Worm (Caenorhabditis elegans) whole organism, L1 larva: ENCODE measurements around the gene pap-2.
A peak's percentile ranks its signal among the peaks of the same experiment; 100 is the strongest.

Experiments
- C04F5.9 ChIP-seq: sonication (generic microtip); optimal IDR thresholded peaks from 2 replicates; lab custom pipeline; 2016; ENCODE audit warnings: missing genetic modification characterization, missing compliant biosample characterization
- C16A3.4 ChIP-seq: fragments of 150-350 bp; optimal IDR thresholded peaks from 2 replicates; lab custom pipeline; 2014; ENCODE audit warnings: missing biosample characterization, missing genetic modification characterization
- blmp-1 ChIP-seq: fragments of 150-350 bp; optimal IDR thresholded peaks from 2 replicates; lab custom pipeline; 2014; ENCODE audit warnings: missing biosample characterization, missing genetic modification characterization
- ceh-63 ChIP-seq: fragments of 200-800 bp; sonication (Bioruptor generic); optimal IDR thresholded peaks from 2 replicates; lab custom pipeline; 2018; ENCODE audit warnings: mild to moderate bottlenecking, missing genetic modification characterization, missing compliant biosample characterization
- ceh-8 ChIP-seq: fragments of 200-800 bp; sonication (Bioruptor generic); optimal IDR thresholded peaks from 2 replicates; lab custom pipeline; 2018; ENCODE audit warnings: mild to moderate bottlenecking, missing genetic modification characterization, moderate library complexity, missing compliant biosample characterization
- ceh-82 ChIP-seq, 3 experiments: fragments of 150-350 bp in 1 of 3; sonication (generic microtip) in 2 of 3; optimal IDR thresholded peaks; 2 replicates each; lab custom pipeline; 2014 to 2017; ENCODE audit warnings: missing biosample characterization in 3 of 3, missing genetic modification characterization in 3 of 3
- ces-1 ChIP-seq: fragments of 150-350 bp; optimal IDR thresholded peaks from 2 replicates; lab custom pipeline; 2014; ENCODE audit warnings: missing biosample characterization, missing genetic modification reagents, missing genetic modification characterization
- dpl-1 ChIP-seq, 3 experiments: fragments of 150-350 bp in 2 of 3; sonication (generic microtip) in 1 of 3; optimal IDR thresholded peaks; 2 replicates each; lab custom pipeline; 2014 to 2017; ENCODE audit warnings: missing biosample characterization in 3 of 3, missing genetic modification characterization in 3 of 3, missing genetic modification reagents in 3 of 3
- dsc-1 ChIP-seq: sonication (generic microtip); optimal IDR thresholded peaks from 2 replicates; lab custom pipeline; 2016; ENCODE audit warnings: mild to moderate bottlenecking, missing genetic modification characterization, missing compliant biosample characterization
- egl-13 ChIP-seq: sonication (generic microtip); optimal IDR thresholded peaks from 2 replicates; lab custom pipeline; 2016; ENCODE audit warnings: missing genotype, missing genetic modification reagents, missing genetic modification characterization, missing compliant biosample characterization
- egl-27 ChIP-seq, 2 experiments: fragments of 150-350 bp in 1 of 2; sonication (generic microtip); optimal IDR thresholded peaks; 3 replicates each; lab custom pipeline; 2017 to 2018; ENCODE audit warnings: missing biosample characterization in 2 of 2, missing genetic modification characterization in 2 of 2, missing genetic modification reagents in 2 of 2
- elt-2 ChIP-seq: sonication (generic microtip); optimal IDR thresholded peaks from 2 replicates; lab custom pipeline; 2016; ENCODE audit warnings: missing genetic modification characterization, mild to moderate bottlenecking, inconsistent platforms, missing compliant biosample characterization, missing genetic modification reagents
- fkh-10 ChIP-seq: sonication (generic microtip); optimal IDR thresholded peaks from 2 replicates; lab custom pipeline; 2017; ENCODE audit warnings: missing biosample characterization, missing genetic modification reagents, missing genetic modification characterization
- fkh-4 ChIP-seq: sonication (generic microtip); optimal IDR thresholded peaks from 2 replicates; lab custom pipeline; 2016; ENCODE audit warnings: missing compliant biosample characterization, missing genetic modification characterization, borderline replicate concordance
- fkh-8 ChIP-seq: sonication (generic microtip); optimal IDR thresholded peaks from 2 replicates; lab custom pipeline; 2016; ENCODE audit warnings: mild to moderate bottlenecking, missing genetic modification characterization, missing compliant biosample characterization
- fos-1 ChIP-seq: fragments of 150-350 bp; optimal IDR thresholded peaks from 2 replicates; lab custom pipeline; 2014; ENCODE audit warnings: missing biosample characterization, missing genetic modification characterization
- grh-1 ChIP-seq: fragments of 200-800 bp; sonication (Bioruptor generic); IDR thresholded peaks from 2 replicates; pipeline ENCODE4 v1.3.6; 2022; ENCODE audit warnings: missing genetic modification reagents, missing genetic modification characterization, missing compliant biosample characterization
- hlh-17 ChIP-seq: fragments of 200-800 bp; sonication (Bioruptor generic); optimal IDR thresholded peaks from 2 replicates; lab custom pipeline; 2018; ENCODE audit warnings: missing genetic modification characterization, mild to moderate bottlenecking, missing compliant biosample characterization, moderate library complexity, borderline replicate concordance
- hpl-2 ChIP-seq: fragments of 150-350 bp; optimal IDR thresholded peaks from 2 replicates; lab custom pipeline; 2014; ENCODE audit warnings: missing biosample characterization, missing genetic modification reagents, missing genetic modification characterization
- lin-13 ChIP-seq: fragments of 150-350 bp; optimal IDR thresholded peaks from 2 replicates; lab custom pipeline; 2014; ENCODE audit warnings: missing biosample characterization, missing genetic modification reagents, missing genetic modification characterization
- lin-14 ChIP-seq: fragments of 200-800 bp; sonication (Bioruptor generic); optimal IDR thresholded peaks from 2 replicates; lab custom pipeline; 2018; ENCODE audit warnings: mild to moderate bottlenecking, missing genetic modification characterization, moderate library complexity, missing compliant biosample characterization
- lin-15B ChIP-seq: fragments of 150-350 bp; sonication (generic microtip); optimal IDR thresholded peaks from 3 replicates; lab custom pipeline; 2014; ENCODE audit warnings: missing biosample characterization, missing genetic modification characterization
- lin-35 ChIP-seq, 2 experiments: fragments of 150-350 bp; optimal IDR thresholded peaks; 2 replicates each; lab custom pipeline; 2014; ENCODE audit warnings: missing biosample characterization in 2 of 2, missing genetic modification characterization in 2 of 2, missing genetic modification reagents in 2 of 2
- lin-39 ChIP-seq: fragments of 150-350 bp; optimal IDR thresholded peaks from 2 replicates; lab custom pipeline; 2014; ENCODE audit warnings: missing biosample characterization, missing genetic modification reagents, missing genetic modification characterization
- lir-3 ChIP-seq: sonication (generic microtip); optimal IDR thresholded peaks from 2 replicates; lab custom pipeline; 2016; ENCODE audit warnings: mild to moderate bottlenecking, missing genetic modification characterization, moderate library complexity, missing compliant biosample characterization; ENCODE audit not compliant: poor library complexity
- lsy-2 ChIP-seq, 2 experiments: fragments of 150-350 bp; optimal IDR thresholded peaks; 2 replicates each; lab custom pipeline; 2014; ENCODE audit warnings: missing biosample characterization in 2 of 2, missing genetic modification characterization in 2 of 2
- mep-1 ChIP-seq: fragments of 150-350 bp; optimal IDR thresholded peaks from 2 replicates; lab custom pipeline; 2014; ENCODE audit warnings: missing biosample characterization, missing genetic modification characterization
- nhr-12 ChIP-seq: sonication (generic microtip); optimal IDR thresholded peaks from 2 replicates; lab custom pipeline; 2017; ENCODE audit warnings: missing biosample characterization, missing genetic modification characterization
- nhr-19 ChIP-seq: fragments of 200-800 bp; sonication (Bioruptor generic); conservative IDR thresholded peaks from 2 replicates; pipeline ENCODE4 v1.3.6; 2022; ENCODE audit warnings: missing genetic modification characterization, missing compliant biosample characterization
- nhr-20 ChIP-seq: sonication (generic microtip); optimal IDR thresholded peaks from 2 replicates; lab custom pipeline; 2016; ENCODE audit warnings: mild to moderate bottlenecking, missing genetic modification characterization, missing compliant biosample characterization
- nhr-71 ChIP-seq: sonication (generic microtip); optimal IDR thresholded peaks from 2 replicates; lab custom pipeline; 2016; ENCODE audit warnings: mild to moderate bottlenecking, missing genetic modification characterization, moderate library complexity, missing compliant biosample characterization
- nhr-76 ChIP-seq: sonication (generic microtip); optimal IDR thresholded peaks from 2 replicates; lab custom pipeline; 2017; ENCODE audit warnings: missing biosample characterization, missing genetic modification characterization
- nhr-84 ChIP-seq: sonication (generic microtip); optimal IDR thresholded peaks from 2 replicates; lab custom pipeline; 2017; ENCODE audit warnings: missing biosample characterization, missing genetic modification characterization
- nhr-90 ChIP-seq: sonication (generic microtip); optimal IDR thresholded peaks from 2 replicates; lab custom pipeline; 2016; ENCODE audit warnings: mild to moderate bottlenecking, missing genetic modification characterization, missing compliant biosample characterization; ENCODE audit not compliant: poor library complexity
- pag-3 ChIP-seq: sonication (generic microtip); optimal IDR thresholded peaks from 2 replicates; lab custom pipeline; 2017; ENCODE audit warnings: missing genetic modification characterization, mild to moderate bottlenecking, missing compliant biosample characterization, antibody characterized with exemption, borderline replicate concordance; ENCODE audit not compliant: insufficient read depth
- pqm-1 ChIP-seq: sonication (generic microtip); optimal IDR thresholded peaks from 3 replicates; lab custom pipeline; 2017; ENCODE audit warnings: missing biosample characterization, missing genetic modification characterization
- snpc-4 ChIP-seq: fragments of 150-350 bp; optimal IDR thresholded peaks from 2 replicates; lab custom pipeline; 2014; ENCODE audit warnings: missing biosample characterization, missing genetic modification characterization
- sox-4 ChIP-seq: sonication (generic microtip); optimal IDR thresholded peaks from 2 replicates; lab custom pipeline; 2016; ENCODE audit warnings: missing genetic modification characterization, missing compliant biosample characterization
- sup-37 ChIP-seq: fragments of 200-800 bp; sonication (Bioruptor generic); optimal IDR thresholded peaks from 2 replicates; lab custom pipeline; 2018; ENCODE audit warnings: mild to moderate bottlenecking, missing genetic modification characterization, missing compliant biosample characterization
- swsn-7 ChIP-seq: sonication (generic microtip); optimal IDR thresholded peaks from 2 replicates; lab custom pipeline; 2016; ENCODE audit warnings: missing genetic modification characterization, missing compliant biosample characterization
- tbx-2 ChIP-seq: sonication (generic microtip); optimal IDR thresholded peaks from 2 replicates; lab custom pipeline; 2016; ENCODE audit warnings: missing genetic modification characterization, missing compliant biosample characterization
- unc-30 ChIP-seq: sonication (generic microtip); optimal IDR thresholded peaks from 2 replicates; lab custom pipeline; 2017; ENCODE audit warnings: missing biosample characterization, missing genetic modification characterization
- unc-86 ChIP-seq: sonication (generic microtip); optimal IDR thresholded peaks from 2 replicates; lab custom pipeline; 2016; ENCODE audit warnings: missing genetic modification characterization, missing compliant biosample characterization
- unc-98 ChIP-seq: fragments of 200-800 bp; sonication (Bioruptor generic); IDR thresholded peaks from 2 replicates; pipeline ENCODE4 v1.3.6; 2022; ENCODE audit warnings: missing genetic modification characterization, missing compliant biosample characterization
- zag-1 ChIP-seq: fragments of 150-350 bp; optimal IDR thresholded peaks from 2 replicates; lab custom pipeline; 2014; ENCODE audit warnings: missing biosample characterization, missing genetic modification characterization
- zip-4 ChIP-seq: fragments of 200-800 bp; sonication (Bioruptor generic); optimal IDR thresholded peaks from 2 replicates; lab custom pipeline; 2018; ENCODE audit warnings: mild to moderate bottlenecking, missing genetic modification characterization, moderate library complexity, missing compliant biosample characterization
- ztf-11 ChIP-seq, 2 experiments: sonication (generic microtip); optimal IDR thresholded peaks; 2 replicates each; lab custom pipeline; 2016 to 2017; ENCODE audit warnings: missing genetic modification characterization in 2 of 2, missing biosample characterization in 1 of 2, missing compliant biosample characterization in 1 of 2
- ztf-4 ChIP-seq: fragments of 150-350 bp; optimal IDR thresholded peaks from 2 replicates; lab custom pipeline; 2014; ENCODE audit warnings: missing biosample characterization, missing genetic modification characterization

Gene pap-2

ce11 chrII:9592737-9593136, 16.5 kb downstream of the pap-2 start, which contains the start of gene parp-2:
Gene parp-2 (plus strand): TSS chrII:9593037.
- no peak for TF ChIP-seq lin-39 (tag; lab: Kevin White, UChicago)
- TF ChIP-seq unc-86 (tag; lab: Kevin White, UChicago): no peak
- no peak for TF ChIP-seq ceh-8 (GFP tag; lab: Kevin White, UChicago)
- no peak for TF ChIP-seq zag-1 (tag; lab: Kevin White, UChicago)
- no peak for TF ChIP-seq ces-1
- TF ChIP-seq dsc-1: no peak
- no peak for TF ChIP-seq pqm-1
- no peak for TF ChIP-seq unc-98 (GFP tag; lab: Robert Waterston, UW)
- TF ChIP-seq sup-37 (GFP tag; lab: Kevin White, UChicago): no peak
- no peak for TF ChIP-seq C16A3.4 (tag; lab: Kevin White, UChicago)
- no peak for TF ChIP-seq tbx-2 (tag; lab: Kevin White, UChicago)
- TF ChIP-seq mep-1 (tag; lab: Kevin White, UChicago): no peak
- TF ChIP-seq hpl-2 (GFP tag; lab: Kevin White, UChicago): no peak
- no peak for TF ChIP-seq elt-2 (tag; lab: Kevin White, UChicago)
- TF ChIP-seq sox-4 (tag; lab: Kevin White, UChicago): no peak
- no peak for TF ChIP-seq pag-3 (tag; lab: Kevin White, UChicago)
- no peak for TF ChIP-seq fos-1 (tag; lab: Kevin White, UChicago)
- no peak for TF ChIP-seq C04F5.9 (tag; lab: Kevin White, UChicago)
- TF ChIP-seq nhr-19 (GFP tag; lab: Robert Waterston, UW): no peak
- TF ChIP-seq, all 84 proteins: peak for 0

- TF ChIP-seq blmp-1 (peak; percentile 50), dsc-1 (peak; percentile 96), fos-1 (tag; lab: Kevin White, UChicago) (peak; percentile 61), fkh-4 (tag; lab: Kevin White, UChicago) (peak; percentile 96), egl-13 (tag; lab: Kevin White, UChicago) (peak; percentile 97), egl-27 (tag; optimal IDR thresholded peaks at IDR 0.05; lab: Kevin White, UChicago) (no peak), grh-1 (GFP tag; lab: Robert Waterston, UW) (peak; percentile 76), nhr-20 (tag; lab: Kevin White, UChicago) (peak; percentile 94), nhr-84 (tag; lab: Kevin White, UChicago) (no peak), nhr-71 (tag; lab: Kevin White, UChicago) (peak; percentile 93), fkh-8 (tag; lab: Kevin White, UChicago) (peak; percentile 84), ceh-8 (GFP tag; lab: Kevin White, UChicago) (peak; percentile 47), tbx-2 (tag; lab: Kevin White, UChicago) (peak; percentile 93), nhr-90 (tag; lab: Kevin White, UChicago) (peak; percentile 94), nhr-76 (tag; lab: Kevin White, UChicago) (no peak), lsy-2 (tag; optimal IDR thresholded peaks at IDR 0.05; lab: Kevin White, UChicago) (peak; percentile 84 to 88), mep-1 (tag; lab: Kevin White, UChicago) (peak; percentile 78), elt-2 (tag; lab: Kevin White, UChicago) (peak; percentile 88), swsn-7 (peak; percentile 91), ztf-4 (peak; percentile 79), hlh-17 (no peak), nhr-19 (GFP tag; lab: Robert Waterston, UW) (peak; percentile 97), zag-1 (tag; lab: Kevin White, UChicago) (no peak), pqm-1 (no peak), ztf-11 (tag; optimal IDR thresholded peaks at IDR 0.05; lab: Kevin White, UChicago) (peak in 1 of 2 experiments; percentile 97), nhr-12 (tag; lab: Kevin White, UChicago) (no peak), unc-30 (peak; percentile 7), dpl-1 (GFP tag; optimal IDR thresholded peaks at IDR 0.05; lab: Kevin White, UChicago) (peak; percentile 65 to 77 (median 73)), lir-3 (tag; lab: Kevin White, UChicago) (peak; percentile 98), pag-3 (tag; lab: Kevin White, UChicago) (no peak), hpl-2 (GFP tag; lab: Kevin White, UChicago) (no peak), zip-4 (peak; percentile 62), snpc-4 (peak; percentile 38), fkh-10 (GFP tag; lab: Kevin White, UChicago) (no peak), ceh-82 (tag; optimal IDR thresholded peaks at IDR 0.05; lab: Kevin White, UChicago) (peak; percentile 52 to 66 (median 65)), ceh-63 (GFP tag; lab: Kevin White, UChicago) (peak; percentile 65), lin-15B (tag; lab: Kevin White, UChicago) (peak; percentile 32), lin-35 (GFP tag; optimal IDR thresholded peaks at IDR 0.05; lab: Kevin White, UChicago) (peak; percentile 73 to 76), lin-14 (GFP tag; lab: Kevin White, UChicago) (peak; percentile 86), lin-13 (GFP tag; lab: Kevin White, UChicago) (peak; percentile 16)
Observed at ce11 chrII:9591071-9591470, 18.1 kb downstream of the pap-2 start, which contains the start of the genes E02H1.1 and tag-124. Gene E02H1.1 (minus strand): TSS chrII:9591164. Gene tag-124 (plus strand): TSS chrII:9591292.
